Worm (Caenorhabditis elegans): Measurements from ENCODE around the gene T22C8.1.

The T22C8.1 gene

DNA sequence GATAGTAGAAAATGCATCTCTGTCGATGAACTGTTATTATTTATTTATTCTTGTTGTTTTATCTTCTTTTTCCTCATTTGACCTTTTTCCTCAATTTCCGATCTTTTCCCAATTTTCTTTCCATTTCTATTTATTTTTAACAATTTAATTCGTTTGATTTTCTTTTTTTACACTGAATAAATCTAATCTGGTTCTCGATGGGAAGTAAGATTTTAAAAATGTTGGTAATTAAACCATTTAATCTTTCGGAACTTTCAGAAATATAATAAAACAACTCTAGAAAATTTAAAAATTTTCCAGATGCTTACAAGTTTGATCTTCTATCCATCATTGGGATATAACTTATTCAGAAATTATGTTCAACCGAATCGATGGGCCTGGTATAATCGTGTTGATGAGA is 6.0 kb upstream of the T22C8.1 start, which contains the start of gene F28C6.8:
F28C6.8 (plus strand) TSS at position 301 of the 400 bp plus-strand sequence.
- TF ChIP-seq ceh-36 (tag; optimal IDR thresholded peaks at IDR 0.05): no peak
- no peak for TF ChIP-seq ets-7 (tag; optimal IDR thresholded peaks at IDR 0.05)

DNA sequence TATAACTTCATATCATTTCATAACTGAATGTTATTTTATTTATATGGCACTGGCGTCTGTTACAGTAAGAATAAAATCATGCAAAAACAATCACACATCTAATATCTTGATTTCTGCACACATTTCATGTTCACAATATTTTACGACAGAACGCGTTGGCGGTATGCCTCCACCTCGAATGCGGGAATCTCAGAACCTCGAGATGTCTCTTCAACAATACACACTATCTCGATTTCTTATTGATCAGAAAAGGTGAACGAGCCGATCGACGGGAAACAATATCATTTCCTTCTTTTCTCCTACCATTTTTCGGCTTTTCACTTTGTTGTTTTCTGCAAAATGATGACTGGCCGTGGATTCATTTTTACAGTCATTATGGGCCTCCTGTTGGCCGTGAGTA is 4.9 kb upstream of the T22C8.1 start, which contains the start of gene F28C6.10:
F28C6.10 (plus strand) TSS at position 301 of the 400 bp plus-strand sequence.
- TF ChIP-seq sea-1 (GFP tag; conservative IDR thresholded peaks at IDR 0.05): no peak
- no peak for TF ChIP-seq tbx-37 (GFP tag; conservative IDR thresholded peaks at IDR 0.05)
- no peak for TF ChIP-seq hmbx-1 (tag; optimal IDR thresholded peaks at IDR 0.05)
- TF ChIP-seq tra-4 (tag; optimal IDR thresholded peaks at IDR 0.05): no peak
- no peak for TF ChIP-seq pes-1 (GFP tag; IDR thresholded peaks at IDR 0.05)
- TF ChIP-seq tbx-11 (GFP tag; IDR thresholded peaks at IDR 0.05): no peak
- TF ChIP-seq hmg-4 (GFP tag; optimal IDR thresholded peaks at IDR 0.05): no peak
- no peak for TF ChIP-seq flt-1 (GFP tag; IDR thresholded peaks at IDR 0.05)
- no peak for TF ChIP-seq hnd-1 (tag; optimal IDR thresholded peaks at IDR 0.05)
- no peak for TF ChIP-seq scrt-1 (GFP tag; IDR thresholded peaks at IDR 0.05)
- no peak for TF ChIP-seq F13C5.2 (tag; optimal IDR thresholded peaks at IDR 0.05)
- TF ChIP-seq B0310.2 (tag; optimal IDR thresholded peaks at IDR 0.05): no peak
- no peak for TF ChIP-seq ama-1 (optimal IDR thresholded peaks at IDR 0.05)
- TF ChIP-seq ceh-36 (tag; optimal IDR thresholded peaks at IDR 0.05): no peak
- TF ChIP-seq ets-7 (tag; optimal IDR thresholded peaks at IDR 0.05): no peak
- no peak for TF ChIP-seq ceh-13 (GFP tag; optimal IDR thresholded peaks at IDR 0.05)
- no peak for TF ChIP-seq aly-1 (tag; optimal IDR thresholded peaks at IDR 0.05)

DNA sequence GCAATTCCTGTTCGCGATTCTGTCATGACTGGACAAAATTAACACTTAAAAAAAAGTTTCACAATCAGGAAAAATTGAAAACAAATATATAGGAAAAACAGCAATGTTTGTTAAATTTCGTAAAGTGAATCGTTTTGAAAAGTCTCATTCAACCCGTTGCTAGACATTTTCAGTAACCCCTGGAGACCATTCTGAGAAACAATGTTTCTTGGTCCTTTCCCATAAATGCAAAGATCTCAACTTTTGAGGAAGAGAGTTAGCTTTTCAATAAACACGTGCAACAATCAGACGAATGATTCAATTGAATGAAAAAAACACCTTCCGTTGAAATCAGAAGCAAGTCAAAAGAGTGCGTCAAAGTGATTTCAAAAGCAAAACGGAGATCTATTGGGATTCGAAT is 2.5 kb upstream of the T22C8.1 start, which contains the start of gene F28C6.9:
F28C6.9 (minus strand) TSS at position 101 of the 400 bp plus-strand sequence.
- TF ChIP-seq ets-7 (tag; optimal IDR thresholded peaks at IDR 0.05) (no peak), hmbx-1 (tag; optimal IDR thresholded peaks at IDR 0.05) (no peak), tbx-37 (GFP tag; conservative IDR thresholded peaks at IDR 0.05) (no peak), flt-1 (GFP tag; IDR thresholded peaks at IDR 0.05) (no peak), sea-1 (GFP tag; conservative IDR thresholded peaks at IDR 0.05) (no peak), F13C5.2 (tag; optimal IDR thresholded peaks at IDR 0.05) (no peak), aly-1 (tag; optimal IDR thresholded peaks at IDR 0.05) (no peak), scrt-1 (GFP tag; IDR thresholded peaks at IDR 0.05) (no peak)

DNA sequence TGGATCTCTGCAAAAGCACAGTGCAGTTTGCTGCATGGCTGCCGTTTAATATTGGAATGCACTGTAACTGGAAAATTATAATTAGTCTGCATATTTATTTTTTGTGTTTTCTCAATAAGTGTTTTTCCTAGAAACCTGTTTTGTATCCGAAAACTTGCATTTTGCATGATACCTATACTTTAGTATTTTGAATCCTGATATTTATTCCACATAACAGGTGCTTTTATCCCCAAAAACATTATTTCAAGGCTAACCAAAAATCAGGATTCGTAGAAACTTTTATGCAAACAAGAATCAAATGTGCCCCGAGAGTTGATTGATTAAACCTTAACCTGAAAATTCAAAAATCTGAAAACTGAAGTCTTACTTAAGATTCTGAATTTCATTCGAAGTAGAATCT is 2.0 kb upstream of the T22C8.1 start:
- no peak for TF ChIP-seq hnd-1 (tag; optimal IDR thresholded peaks at IDR 0.05)
- no peak for TF ChIP-seq ceh-13 (GFP tag; optimal IDR thresholded peaks at IDR 0.05)
- TF ChIP-seq flt-1 (GFP tag; IDR thresholded peaks at IDR 0.05): no peak
- no peak for TF ChIP-seq tra-4 (tag; optimal IDR thresholded peaks at IDR 0.05)

DNA sequence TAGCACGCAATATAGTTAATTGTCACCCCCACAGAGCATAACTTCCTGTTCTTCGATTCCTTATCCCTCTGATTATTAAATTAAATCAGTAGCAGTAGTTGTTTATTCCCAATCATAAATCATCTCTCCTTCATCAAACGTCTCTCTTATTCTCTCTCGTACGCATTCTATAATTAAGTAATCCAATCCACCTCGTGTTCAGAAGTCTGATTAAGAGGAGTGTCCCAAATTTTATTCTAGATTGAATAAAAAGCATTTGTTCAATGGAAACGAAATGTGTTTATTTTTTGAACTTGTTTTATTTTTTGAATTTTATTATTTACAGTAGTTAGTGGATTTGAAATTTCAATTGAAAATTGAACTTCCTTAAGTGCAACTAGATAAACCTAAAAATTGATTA is 1.2 kb upstream of the T22C8.1 start:
- TF ChIP-seq tbx-11 (GFP tag; IDR thresholded peaks at IDR 0.05) (no peak), hnd-1 (tag; optimal IDR thresholded peaks at IDR 0.05) (no peak), hmbx-1 (tag; optimal IDR thresholded peaks at IDR 0.05) (no peak), ceh-13 (GFP tag; optimal IDR thresholded peaks at IDR 0.05) (no peak), aly-1 (tag; optimal IDR thresholded peaks at IDR 0.05) (no peak), sea-1 (GFP tag; conservative IDR thresholded peaks at IDR 0.05) (no peak), ama-1 (optimal IDR thresholded peaks at IDR 0.05) (no peak)

DNA sequence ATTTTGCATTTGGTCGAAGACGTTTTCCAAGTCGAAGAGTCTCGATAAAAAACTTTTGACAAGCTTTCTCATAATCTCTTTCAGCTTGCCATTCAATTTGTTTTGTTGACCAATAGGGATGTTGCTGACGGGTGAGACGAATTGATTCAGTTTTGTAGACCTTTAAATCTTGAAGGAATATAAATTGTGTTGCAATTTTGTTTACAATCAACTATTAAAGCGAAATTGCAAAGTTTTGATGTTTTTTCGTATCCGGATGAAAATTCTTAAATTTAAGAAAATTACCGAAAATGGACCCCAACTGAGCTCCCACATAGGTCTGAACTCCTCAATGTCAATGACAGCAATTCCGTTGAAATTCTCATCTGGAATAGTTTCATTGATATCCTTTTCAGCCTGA is 3.6 kb downstream of the T22C8.1 start:
- TF ChIP-seq scrt-1 (GFP tag; IDR thresholded peaks at IDR 0.05) (no peak), ceh-36 (tag; optimal IDR thresholded peaks at IDR 0.05) (no peak), aly-1 (tag; optimal IDR thresholded peaks at IDR 0.05) (no peak)

DNA sequence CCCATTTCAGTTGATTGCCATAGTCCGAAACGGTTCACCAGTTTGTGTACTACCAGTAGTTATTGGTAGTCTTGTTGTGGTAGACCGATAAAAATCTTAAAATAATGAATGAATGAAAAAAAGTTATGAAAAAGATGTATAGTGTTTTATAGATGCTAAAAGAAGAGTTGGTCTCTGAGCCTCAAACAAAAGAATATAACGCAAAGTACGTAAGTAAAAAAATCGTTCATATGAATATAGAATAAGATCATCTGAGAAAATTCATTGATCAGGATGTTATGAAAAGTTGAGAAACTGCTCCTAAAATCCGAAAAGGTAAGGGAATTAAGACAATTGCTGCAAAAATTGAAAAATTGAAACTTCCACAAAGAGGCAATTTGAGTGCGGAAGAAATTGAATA is 4.9 kb downstream of the T22C8.1 start, which contains the start of gene chhy-1:
chhy-1 (minus strand) TSS at position 101 of the 400 bp plus-strand sequence.
- TF ChIP-seq tbx-11 (GFP tag; IDR thresholded peaks at IDR 0.05): no peak
- TF ChIP-seq hmbx-1 (tag; optimal IDR thresholded peaks at IDR 0.05): no peak
- TF ChIP-seq scrt-1 (GFP tag; IDR thresholded peaks at IDR 0.05): no peak
- no peak for TF ChIP-seq ama-1 (optimal IDR thresholded peaks at IDR 0.05)
- TF ChIP-seq ceh-13 (GFP tag; optimal IDR thresholded peaks at IDR 0.05): no peak
- no peak for TF ChIP-seq F13C5.2 (tag; optimal IDR thresholded peaks at IDR 0.05)
- no peak for TF ChIP-seq tra-4 (tag; optimal IDR thresholded peaks at IDR 0.05)
- TF ChIP-seq hmg-4 (GFP tag; optimal IDR thresholded peaks at IDR 0.05): no peak
- no peak for TF ChIP-seq B0310.2 (tag; optimal IDR thresholded peaks at IDR 0.05)
- no peak for TF ChIP-seq pes-1 (GFP tag; IDR thresholded peaks at IDR 0.05)
- no peak for TF ChIP-seq ets-7 (tag; optimal IDR thresholded peaks at IDR 0.05)
- TF ChIP-seq hnd-1 (tag; optimal IDR thresholded peaks at IDR 0.05): no peak
- TF ChIP-seq flt-1 (GFP tag; IDR thresholded peaks at IDR 0.05): no peak
- no peak for TF ChIP-seq aly-1 (tag; optimal IDR thresholded peaks at IDR 0.05)
- no peak for TF ChIP-seq tbx-37 (GFP tag; conservative IDR thresholded peaks at IDR 0.05)

DNA sequence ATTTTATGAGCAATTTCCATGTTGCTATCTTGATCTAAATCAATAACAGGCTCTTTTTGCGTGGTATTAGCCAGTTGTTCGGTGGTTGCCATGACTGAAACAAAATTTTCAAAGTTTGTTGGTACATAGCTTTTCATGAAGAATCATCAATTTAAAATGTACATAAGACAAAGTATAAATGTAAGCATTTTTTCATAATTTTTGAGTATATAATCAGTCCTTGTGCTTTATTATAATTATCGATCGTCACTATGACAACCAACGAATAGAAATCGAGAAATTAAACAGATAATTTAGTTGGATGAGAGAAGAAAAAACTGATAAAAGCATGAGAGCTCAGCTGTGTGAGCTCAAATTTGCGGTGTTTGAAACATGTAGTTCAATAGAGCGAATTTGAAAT is 9.3 kb downstream of the T22C8.1 start, which contains the start of gene T22C8.3:
T22C8.3 (minus strand) TSS at position 101 of the 400 bp plus-strand sequence.
- TF ChIP-seq tra-4 (tag; optimal IDR thresholded peaks at IDR 0.05): no peak

DNA sequence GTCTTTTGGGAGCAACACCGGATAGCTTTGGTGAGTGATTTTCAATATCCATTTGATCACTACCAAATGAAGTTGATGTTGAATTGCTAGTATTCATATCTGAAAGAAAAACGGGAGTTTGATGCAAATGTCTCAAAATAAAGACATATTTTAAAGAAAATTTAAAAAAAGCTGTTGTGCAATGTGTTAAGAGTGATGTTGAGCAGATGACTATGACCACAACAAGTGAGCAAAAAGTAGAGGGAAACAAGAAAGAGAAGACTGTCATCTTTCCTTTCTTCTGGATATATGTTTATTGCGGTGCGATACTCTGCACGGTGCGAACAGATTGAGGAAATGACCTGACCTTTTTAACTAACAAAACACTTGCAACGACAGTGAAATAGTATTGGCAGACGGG is 10.8 kb downstream of the T22C8.1 start, which contains the start of gene T22C8.4:
T22C8.4 (minus strand) TSS at position 101 of the 400 bp plus-strand sequence.
- no peak for TF ChIP-seq flt-1 (GFP tag; IDR thresholded peaks at IDR 0.05)
- no peak for TF ChIP-seq tbx-11 (GFP tag; IDR thresholded peaks at IDR 0.05)
- no peak for TF ChIP-seq ceh-36 (tag; optimal IDR thresholded peaks at IDR 0.05)
- no peak for TF ChIP-seq aly-1 (tag; optimal IDR thresholded peaks at IDR 0.05)
